Fruit fly (Drosophila melanogaster) whole organism, embryonic: Measurements from ENCODE around the gene Srpk79D.
A peak's percentile ranks its signal among the peaks of the same experiment; 100 is the strongest.

Experiments
- Adf1 ChIP-seq: fragments of 200-800 bp; sonication (Bioruptor generic); IDR thresholded peaks from 2 replicates; pipeline ENCODE4 v1.3.6; 2022; ENCODE audit warnings: missing biosample characterization, missing genetic modification characterization
- B-H2 ChIP-seq: fragments of 200-800 bp; sonication (Bioruptor generic); optimal IDR thresholded peaks from 2 replicates; lab custom pipeline; 2018; ENCODE audit warnings: missing biosample characterization, mild to moderate bottlenecking, missing genetic modification characterization
- CG10147 ChIP-seq: fragments of 200-800 bp; sonication (Bioruptor generic); optimal IDR thresholded peaks from 2 replicates; lab custom pipeline; 2019; ENCODE audit warnings: missing biosample characterization, mild to moderate bottlenecking, missing genetic modification characterization, moderate library complexity
- CG10959 ChIP-seq: fragments of 200-800 bp; sonication (Bioruptor generic); IDR thresholded peaks from 2 replicates; pipeline ENCODE4 v1.3.6; 2022; ENCODE audit warnings: missing biosample characterization, missing genetic modification characterization
- CG11560 ChIP-seq: fragments of 200-800 bp; sonication (Bioruptor generic); IDR thresholded peaks from 3 replicates; pipeline ENCODE4 v1.3.6; 2022; ENCODE audit warnings: missing biosample characterization, missing genetic modification characterization
- CG1233 ChIP-seq: fragments of 200-800 bp; sonication (Bioruptor generic); optimal IDR thresholded peaks from 4 replicates; lab custom pipeline; 2018; ENCODE audit warnings: missing biosample characterization, mild to moderate bottlenecking, missing genetic modification characterization
- CG13296 ChIP-seq: fragments of 200-800 bp; sonication (Bioruptor generic); optimal IDR thresholded peaks from 3 replicates; lab custom pipeline; 2018; ENCODE audit warnings: missing biosample characterization, mild to moderate bottlenecking, missing genetic modification characterization
- CG13775 ChIP-seq: fragments of 200-800 bp; sonication (Bioruptor generic); optimal IDR thresholded peaks from 3 replicates; lab custom pipeline; 2017; ENCODE audit warnings: missing biosample characterization, mild to moderate bottlenecking, missing genetic modification characterization
- CG1603 ChIP-seq: fragments of 200-800 bp; sonication (Bioruptor generic); optimal IDR thresholded peaks from 2 replicates; lab custom pipeline; 2019; ENCODE audit warnings: missing biosample characterization, mild to moderate bottlenecking, missing genetic modification characterization, moderate library complexity
- CG1647 ChIP-seq: fragments of 200-800 bp; sonication (Bioruptor generic); optimal IDR thresholded peaks from 3 replicates; lab custom pipeline; 2016; ENCODE audit warnings: missing biosample characterization, missing genetic modification characterization
- CG17568 ChIP-seq: fragments of 200-800 bp; sonication (Bioruptor generic); optimal IDR thresholded peaks from 2 replicates; lab custom pipeline; 2018; ENCODE audit warnings: missing biosample characterization, mild to moderate bottlenecking, missing genetic modification characterization, moderate library complexity
- CG18619 ChIP-seq: fragments of 200-800 bp; sonication (Bioruptor generic); optimal IDR thresholded peaks from 3 replicates; lab custom pipeline; 2017; ENCODE audit warnings: missing biosample characterization, mild to moderate bottlenecking, missing genetic modification characterization
- CG2129 ChIP-seq: fragments of 200-800 bp; sonication (Bioruptor generic); IDR thresholded peaks from 2 replicates; pipeline ENCODE4 v1.3.6; 2022; ENCODE audit warnings: missing biosample characterization, missing genetic modification characterization; ENCODE audit not compliant: partially characterized antibody
- CG32772 ChIP-seq: fragments of 200-800 bp; sonication (Bioruptor generic); IDR thresholded peaks from 2 replicates; pipeline ENCODE4 v1.3.6; 2022; ENCODE audit warnings: missing biosample characterization, missing genetic modification characterization
- CG3281 ChIP-seq: fragments of 200-800 bp; sonication (Bioruptor generic); optimal IDR thresholded peaks from 3 replicates; lab custom pipeline; 2017; ENCODE audit warnings: missing biosample characterization, mild to moderate bottlenecking, missing genetic modification characterization
- CG43689 ChIP-seq: fragments of 200-800 bp; sonication (Bioruptor generic); IDR thresholded peaks from 2 replicates; pipeline ENCODE4 v1.3.6; 2022; ENCODE audit warnings: missing biosample characterization, missing genetic modification characterization
- CG5953 ChIP-seq: fragments of 200-800 bp; sonication (Bioruptor generic); IDR thresholded peaks from 2 replicates; pipeline ENCODE4 v1.3.6; 2022; ENCODE audit warnings: missing biosample characterization, missing genetic modification characterization
- CG6272 ChIP-seq: fragments of 200-800 bp; sonication (Bioruptor generic); IDR thresholded peaks from 2 replicates; pipeline ENCODE4 v1.3.6; 2022; ENCODE audit warnings: missing biosample characterization, missing genetic modification characterization
- CG6765 ChIP-seq: fragments of 200-800 bp; sonication (Bioruptor generic); optimal IDR thresholded peaks from 3 replicates; lab custom pipeline; 2017; ENCODE audit warnings: missing biosample characterization, mild to moderate bottlenecking, missing genetic modification characterization
- CG9797 ChIP-seq: fragments of 200-800 bp; sonication (Bioruptor generic); optimal IDR thresholded peaks from 3 replicates; lab custom pipeline; 2018; ENCODE audit warnings: missing biosample characterization, mild to moderate bottlenecking, missing genetic modification characterization
- Dbx ChIP-seq: fragments of 200-800 bp; sonication (Bioruptor generic); IDR thresholded peaks from 3 replicates; pipeline ENCODE4 v1.3.6; 2022; ENCODE audit warnings: missing biosample characterization, missing genetic modification characterization
- Dll ChIP-seq: fragments of 200-800 bp; sonication (Bioruptor generic); IDR thresholded peaks from 4 replicates; pipeline ENCODE4 v1.3.6; 2022; ENCODE audit warnings: missing biosample characterization, missing genetic modification characterization; ENCODE audit not compliant: partially characterized antibody
- H15 ChIP-seq: fragments of 200-800 bp; sonication (Bioruptor generic); IDR thresholded peaks from 3 replicates; pipeline ENCODE4 v1.3.6; 2022; ENCODE audit warnings: missing biosample characterization, missing genetic modification characterization
- HLHmδ ChIP-seq: fragments of 200-800 bp; sonication (Bioruptor generic); optimal IDR thresholded peaks from 2 replicates; lab custom pipeline; 2018; ENCODE audit warnings: missing biosample characterization, mild to moderate bottlenecking, missing genetic modification characterization, moderate library complexity
- Hand ChIP-seq: fragments of 200-800 bp; sonication (Bioruptor generic); optimal IDR thresholded peaks from 2 replicates; lab custom pipeline; 2017; ENCODE audit warnings: mild to moderate bottlenecking, missing biosample characterization, missing genetic modification reagents, missing genetic modification characterization
- Med ChIP-seq: fragments of 200-800 bp; sonication (Bioruptor generic); peaks from one replicate; lab custom pipeline; 2016; ENCODE audit warnings: missing biosample characterization, missing genetic modification characterization, mild to moderate bottlenecking, inconsistent platforms, moderate library complexity
- Nf-YB ChIP-seq: fragments of 200-800 bp; sonication (Bioruptor generic); optimal IDR thresholded peaks from 3 replicates; lab custom pipeline; 2019; ENCODE audit warnings: missing biosample characterization, mild to moderate bottlenecking, missing genetic modification characterization, moderate library complexity
- Sry-β ChIP-seq: fragments of 200-800 bp; sonication (Bioruptor generic); optimal IDR thresholded peaks from 2 replicates; lab custom pipeline; 2018; ENCODE audit warnings: missing biosample characterization, mild to moderate bottlenecking, missing genetic modification characterization, moderate library complexity
- Ssrp ChIP-seq: fragments of 200-800 bp; sonication (Bioruptor generic); optimal IDR thresholded peaks from 2 replicates; lab custom pipeline; 2018; ENCODE audit warnings: missing biosample characterization, mild to moderate bottlenecking, missing genetic modification characterization, moderate library complexity
- Trl ChIP-seq, 3 experiments: fragments of >200 bp in 2 of 3; fragments of 200-800 bp in 1 of 3; sonication (Bioruptor generic) in 1 of 3; optimal IDR thresholded peaks; 2 replicates in 1 of 3; 3 replicates in 2 of 3; lab custom pipeline; 2016 to 2017; ENCODE audit warnings: missing biosample characterization in 1 of 3, missing genetic modification characterization in 1 of 3
- bcd ChIP-seq: fragments of 200-800 bp; sonication (Bioruptor generic); optimal IDR thresholded peaks from 2 replicates; lab custom pipeline; 2017; ENCODE audit warnings: missing biosample characterization, mild to moderate bottlenecking, missing genetic modification characterization
- bigmax ChIP-seq: fragments of 200-800 bp; sonication (Bioruptor generic); optimal IDR thresholded peaks from 2 replicates; lab custom pipeline; 2018; ENCODE audit warnings: missing biosample characterization, mild to moderate bottlenecking, missing genetic modification characterization
- bowl ChIP-seq: fragments of 200-800 bp; sonication (Bioruptor generic); IDR thresholded peaks from 2 replicates; pipeline ENCODE4 v1.3.6; 2022; ENCODE audit warnings: missing biosample characterization, missing genetic modification characterization
- croc ChIP-seq: fragments of 200-800 bp; sonication (Bioruptor generic); conservative IDR thresholded peaks from 3 replicates; pipeline ENCODE4 v1.3.6; 2022; ENCODE audit warnings: missing biosample characterization, missing genetic modification characterization
- dati ChIP-seq: fragments of 200-800 bp; sonication (Bioruptor generic); IDR thresholded peaks from 2 replicates; pipeline ENCODE4 v1.3.6; 2022; ENCODE audit warnings: missing biosample characterization, missing genetic modification characterization
- dmrt11E ChIP-seq: fragments of 200-800 bp; sonication (Bioruptor generic); optimal IDR thresholded peaks from 3 replicates; lab custom pipeline; 2018; ENCODE audit warnings: missing biosample characterization, mild to moderate bottlenecking, missing genetic modification characterization, moderate library complexity
- eve ChIP-seq, 2 experiments: fragments of >200 bp; optimal IDR thresholded peaks; 2 replicates each; lab custom pipeline; 2017; ENCODE audit warnings: missing biosample characterization in 2 of 2, missing genetic modification characterization in 2 of 2
- gfzf ChIP-seq: fragments of 200-800 bp; sonication (Bioruptor generic); optimal IDR thresholded peaks from 2 replicates; lab custom pipeline; 2016; ENCODE audit warnings: missing biosample characterization, mild to moderate bottlenecking, missing genetic modification characterization, moderate library complexity
- ham ChIP-seq: fragments of 200-800 bp; sonication (Bioruptor generic); IDR thresholded peaks from 2 replicates; pipeline ENCODE4 v1.3.6; 2022; ENCODE audit warnings: missing biosample characterization, missing genetic modification characterization
- jing ChIP-seq: fragments of 200-800 bp; sonication (Bioruptor generic); optimal IDR thresholded peaks from 2 replicates; lab custom pipeline; 2018; ENCODE audit warnings: missing biosample characterization, mild to moderate bottlenecking, missing genetic modification characterization
- klu ChIP-seq: fragments of 200-800 bp; sonication (Bioruptor generic); IDR thresholded peaks from 2 replicates; pipeline ENCODE4 v1.3.6; 2022; ENCODE audit warnings: missing biosample characterization, missing genetic modification characterization
- nau ChIP-seq: fragments of 200-800 bp; sonication (Bioruptor generic); optimal IDR thresholded peaks from 3 replicates; lab custom pipeline; 2017; ENCODE audit warnings: missing biosample characterization, mild to moderate bottlenecking, missing genetic modification characterization, missing genetic modification reagents
- org-1 ChIP-seq: fragments of 200-800 bp; sonication (Bioruptor generic); optimal IDR thresholded peaks from 2 replicates; lab custom pipeline; 2017; ENCODE audit warnings: missing biosample characterization, missing genetic modification characterization
- p53 ChIP-seq: fragments of 200-800 bp; sonication (Bioruptor generic); optimal IDR thresholded peaks from 2 replicates; lab custom pipeline; 2016; ENCODE audit warnings: missing biosample characterization, missing genetic modification characterization
- pfk ChIP-seq: fragments of 200-800 bp; sonication (Bioruptor generic); optimal IDR thresholded peaks from 2 replicates; lab custom pipeline; 2018; ENCODE audit warnings: missing biosample characterization, mild to moderate bottlenecking, missing genetic modification characterization, moderate library complexity
- run ChIP-seq: fragments of 200-800 bp; sonication (Bioruptor generic); optimal IDR thresholded peaks from 3 replicates; lab custom pipeline; 2018; ENCODE audit warnings: missing biosample characterization, mild to moderate bottlenecking, missing genetic modification characterization
- slou ChIP-seq: fragments of 200-800 bp; sonication (Bioruptor generic); optimal IDR thresholded peaks from 3 replicates; lab custom pipeline; 2016; ENCODE audit warnings: missing biosample characterization, missing genetic modification characterization
- twi ChIP-seq: fragments of 200-800 bp; optimal IDR thresholded peaks from 2 replicates; lab custom pipeline; 2019; ENCODE audit warnings: missing biosample characterization, mild to moderate bottlenecking, missing genetic modification characterization, moderate library complexity
- unc-4 ChIP-seq: fragments of 200-800 bp; sonication (Bioruptor generic); IDR thresholded peaks from 2 replicates; pipeline ENCODE4 v1.3.6; 2022; ENCODE audit warnings: missing biosample characterization, missing genetic modification characterization; ENCODE audit not compliant: partially characterized antibody
- wek ChIP-seq: fragments of 200-800 bp; sonication (Bioruptor generic); optimal IDR thresholded peaks from 3 replicates; lab custom pipeline; 2018; ENCODE audit warnings: missing biosample characterization, mild to moderate bottlenecking, missing genetic modification characterization, moderate library complexity
- wor ChIP-seq: fragments of 200-800 bp; sonication (Bioruptor generic); IDR thresholded peaks from 2 replicates; pipeline ENCODE4 v1.3.6; 2022; ENCODE audit warnings: missing biosample characterization, missing genetic modification characterization

The Srpk79D gene

dm6 chr3L:22276614-22277013 lies 2.8 kb downstream of the Srpk79D start (continued):
- TF ChIP-seq CG6272 (0 out of 2 replicates have a peak, but pooled peaks have one; percentile 24), jing (no peak), gfzf (GFP tag; lab: Kevin White, UChicago) (no peak), klu (no peak), eve (GFP tag; optimal IDR thresholded peaks at IDR 0.05; lab: Kevin White, UChicago) (no peak), Ssrp (tag; lab: Kevin White, UChicago) (peak; percentile 10), CG5953 (GFP tag; lab: Robert Waterston, UW) (peak; percentile 48; the same call in 1 of the 2 replicates), Dbx (peak; percentile 50; the same call in 2 of the 3 replicates), CG9797 (GFP tag; lab: Kevin White, UChicago) (no peak), Nf-YB (GFP tag; lab: Kevin White, UChicago) (no peak), CG3281 (peak; percentile 44), H15 (GFP tag; lab: Robert Waterston, UW) (0 out of 3 replicates have a peak, but pooled peaks have one; percentile 9), bcd (GFP tag; lab: Kevin White, UChicago) (peak; percentile 15), run (no peak), CG1647 (GFP tag; lab: Kevin White, UChicago) (no peak), unc-4 (GFP tag; lab: Robert Waterston, UW) (no peak), wor (GFP tag; lab: Robert Waterston, UW) (0 out of 2 replicates have a peak, but pooled peaks have one; percentile 14), bigmax (GFP tag; lab: Kevin White, UChicago) (no peak), Adf1 (no peak), Med (GFP tag; lab: Kevin White, UChicago) (peak; percentile 81), Sry-β (GFP tag; lab: Kevin White, UChicago) (no peak), p53 (GFP tag; lab: Kevin White, UChicago) (no peak), nau (GFP tag; lab: Kevin White, UChicago) (no peak), CG6765 (GFP tag; lab: Kevin White, UChicago) (no peak), Hand (GFP tag; lab: Kevin White, UChicago) (no peak), CG11560 (no peak), slou (GFP tag; lab: Kevin White, UChicago) (no peak), CG1603 (tag; lab: Kevin White, UChicago) (no peak), org-1 (GFP tag; lab: Kevin White, UChicago) (peak; percentile 10), B-H2 (GFP tag; lab: Kevin White, UChicago) (no peak), HLHmδ (GFP tag; lab: Kevin White, UChicago) (no peak), CG43689 (GFP tag; lab: Robert Waterston, UW) (no peak), dmrt11E (tag; lab: Kevin White, UChicago) (no peak), CG13296 (GFP tag; lab: Kevin White, UChicago) (no peak), twi (tag; lab: Kevin White, UChicago) (no peak), ham (GFP tag; lab: Robert Waterston, UW) (no peak), CG10959 (no peak), CG1233 (GFP tag; lab: Kevin White, UChicago) (no peak), CG32772 (GFP tag; lab: Robert Waterston, UW) (no peak), CG2129 (GFP tag; lab: Robert Waterston, UW) (no peak), CG13775 (no peak), pfk (GFP tag; lab: Kevin White, UChicago) (no peak), CG17568 (GFP tag; lab: Kevin White, UChicago) (no peak), Dll (GFP tag; lab: Robert Waterston, UW) (no peak), bowl (no peak), CG10147 (GFP tag; lab: Kevin White, UChicago) (peak; percentile 33), wek (GFP tag; lab: Kevin White, UChicago) (no peak), croc (no peak), dati (no peak), Trl (optimal IDR thresholded peaks at IDR 0.05; lab: Kevin White, UChicago) (no peak), Trl (GFP tag; optimal IDR thresholded peaks at IDR 0.05; lab: Kevin White, UChicago) (no peak), CG18619 (no peak)
